Worm (Caenorhabditis elegans) whole organism, L1 larva: Measurements from ENCODE around the gene F59G1.4.

Source experiments
- C04F5.9 ChIP-seq: sonication (generic microtip); optimal IDR thresholded peaks from 2 replicates; lab custom pipeline; 2016; ENCODE audit warnings: missing genetic modification characterization, missing compliant biosample characterization
- C16A3.4 ChIP-seq: fragments of 150-350 bp; optimal IDR thresholded peaks from 2 replicates; lab custom pipeline; 2014; ENCODE audit warnings: missing biosample characterization, missing genetic modification characterization
- aha-1 ChIP-seq: fragments of 150-350 bp; optimal IDR thresholded peaks from 2 replicates; lab custom pipeline; 2014; ENCODE audit warnings: missing biosample characterization, missing genetic modification characterization
- aly-2 ChIP-seq: fragments of 150-350 bp; optimal IDR thresholded peaks from 2 replicates; lab custom pipeline; 2014; ENCODE audit warnings: missing biosample characterization, missing genetic modification characterization
- ceh-82 ChIP-seq, 3 experiments: fragments of 150-350 bp in 1 of 3; sonication (generic microtip) in 2 of 3; optimal IDR thresholded peaks; 2 replicates each; lab custom pipeline; 2014 to 2017; ENCODE audit warnings: missing biosample characterization in 3 of 3, missing genetic modification characterization in 3 of 3
- ceh-88 ChIP-seq: fragments of 200-800 bp; sonication (Bioruptor generic); IDR thresholded peaks from 2 replicates; pipeline ENCODE4 v1.3.6; 2022; ENCODE audit warnings: missing genetic modification characterization, missing compliant biosample characterization
- ceh-90 ChIP-seq: sonication (generic microtip); optimal IDR thresholded peaks from 2 replicates; lab custom pipeline; 2016; ENCODE audit warnings: missing genetic modification characterization, missing compliant biosample characterization
- ces-1 ChIP-seq: fragments of 150-350 bp; optimal IDR thresholded peaks from 2 replicates; lab custom pipeline; 2014; ENCODE audit warnings: missing biosample characterization, missing genetic modification reagents, missing genetic modification characterization
- dpl-1 ChIP-seq, 3 experiments: fragments of 150-350 bp in 2 of 3; sonication (generic microtip) in 1 of 3; optimal IDR thresholded peaks; 2 replicates each; lab custom pipeline; 2014 to 2017; ENCODE audit warnings: missing biosample characterization in 3 of 3, missing genetic modification characterization in 3 of 3, missing genetic modification reagents in 3 of 3
- efl-3 ChIP-seq: fragments of 200-800 bp; sonication (Bioruptor generic); optimal IDR thresholded peaks from 2 replicates; lab custom pipeline; 2018; ENCODE audit warnings: mild to moderate bottlenecking, missing genetic modification characterization, missing compliant biosample characterization
- egl-27 ChIP-seq, 2 experiments: fragments of 150-350 bp in 1 of 2; sonication (generic microtip); optimal IDR thresholded peaks; 3 replicates each; lab custom pipeline; 2017 to 2018; ENCODE audit warnings: missing biosample characterization in 2 of 2, missing genetic modification characterization in 2 of 2, missing genetic modification reagents in 2 of 2
- elt-2 ChIP-seq: sonication (generic microtip); optimal IDR thresholded peaks from 2 replicates; lab custom pipeline; 2016; ENCODE audit warnings: missing genetic modification characterization, mild to moderate bottlenecking, inconsistent platforms, missing compliant biosample characterization, missing genetic modification reagents
- elt-3 ChIP-seq, 6 experiments: fragments of 150-350 bp in 1 of 6; sonication (generic microtip); optimal IDR thresholded peaks; 2 replicates each; lab custom pipeline; 2017 to 2018; ENCODE audit warnings: missing biosample characterization in 6 of 6, missing genetic modification characterization in 6 of 6, inconsistent platforms in 1 of 6
- ets-5 ChIP-seq: fragments of 200-800 bp; sonication (Bioruptor generic); IDR thresholded peaks from 2 replicates; pipeline ENCODE4 v1.3.6; 2022; ENCODE audit warnings: missing genetic modification characterization, missing compliant biosample characterization
- fkh-4 ChIP-seq: sonication (generic microtip); optimal IDR thresholded peaks from 2 replicates; lab custom pipeline; 2016; ENCODE audit warnings: missing compliant biosample characterization, missing genetic modification characterization, borderline replicate concordance
- fkh-8 ChIP-seq: sonication (generic microtip); optimal IDR thresholded peaks from 2 replicates; lab custom pipeline; 2016; ENCODE audit warnings: mild to moderate bottlenecking, missing genetic modification characterization, missing compliant biosample characterization
- fos-1 ChIP-seq: fragments of 150-350 bp; optimal IDR thresholded peaks from 2 replicates; lab custom pipeline; 2014; ENCODE audit warnings: missing biosample characterization, missing genetic modification characterization
- grh-1 ChIP-seq: fragments of 200-800 bp; sonication (Bioruptor generic); IDR thresholded peaks from 2 replicates; pipeline ENCODE4 v1.3.6; 2022; ENCODE audit warnings: missing genetic modification reagents, missing genetic modification characterization, missing compliant biosample characterization
- jun-1 ChIP-seq: fragments of 150-350 bp; optimal IDR thresholded peaks from 2 replicates; lab custom pipeline; 2014; ENCODE audit warnings: missing biosample characterization, missing genetic modification reagents, missing genetic modification characterization
- lin-13 ChIP-seq: fragments of 150-350 bp; optimal IDR thresholded peaks from 2 replicates; lab custom pipeline; 2014; ENCODE audit warnings: missing biosample characterization, missing genetic modification reagents, missing genetic modification characterization
- lin-14 ChIP-seq: fragments of 200-800 bp; sonication (Bioruptor generic); optimal IDR thresholded peaks from 2 replicates; lab custom pipeline; 2018; ENCODE audit warnings: mild to moderate bottlenecking, missing genetic modification characterization, moderate library complexity, missing compliant biosample characterization
- lin-15B ChIP-seq: fragments of 150-350 bp; sonication (generic microtip); optimal IDR thresholded peaks from 3 replicates; lab custom pipeline; 2014; ENCODE audit warnings: missing biosample characterization, missing genetic modification characterization
- lin-39 ChIP-seq: fragments of 150-350 bp; optimal IDR thresholded peaks from 2 replicates; lab custom pipeline; 2014; ENCODE audit warnings: missing biosample characterization, missing genetic modification reagents, missing genetic modification characterization
- lir-3 ChIP-seq: sonication (generic microtip); optimal IDR thresholded peaks from 2 replicates; lab custom pipeline; 2016; ENCODE audit warnings: mild to moderate bottlenecking, missing genetic modification characterization, moderate library complexity, missing compliant biosample characterization; ENCODE audit not compliant: poor library complexity
- lsy-2 ChIP-seq, 2 experiments: fragments of 150-350 bp; optimal IDR thresholded peaks; 2 replicates each; lab custom pipeline; 2014; ENCODE audit warnings: missing biosample characterization in 2 of 2, missing genetic modification characterization in 2 of 2
- mab-9 ChIP-seq: fragments of 200-800 bp; sonication (Bioruptor generic); IDR thresholded peaks from 2 replicates; pipeline ENCODE4 v1.3.6; 2022; ENCODE audit warnings: missing genetic modification reagents, missing genetic modification characterization, missing compliant biosample characterization
- mdl-1 ChIP-seq, 2 experiments: fragments of 150-350 bp; optimal IDR thresholded peaks; 2 replicates each; lab custom pipeline; 2014 to 2017; ENCODE audit warnings: missing biosample characterization in 2 of 2, missing genetic modification characterization in 2 of 2, inconsistent platforms in 1 of 2
- mep-1 ChIP-seq: fragments of 150-350 bp; optimal IDR thresholded peaks from 2 replicates; lab custom pipeline; 2014; ENCODE audit warnings: missing biosample characterization, missing genetic modification characterization
- nhr-11 ChIP-seq: fragments of 150-350 bp; optimal IDR thresholded peaks from 2 replicates; lab custom pipeline; 2014; ENCODE audit warnings: missing biosample characterization, missing genetic modification characterization
- nhr-12 ChIP-seq: sonication (generic microtip); optimal IDR thresholded peaks from 2 replicates; lab custom pipeline; 2017; ENCODE audit warnings: missing biosample characterization, missing genetic modification characterization
- nhr-20 ChIP-seq: sonication (generic microtip); optimal IDR thresholded peaks from 2 replicates; lab custom pipeline; 2016; ENCODE audit warnings: mild to moderate bottlenecking, missing genetic modification characterization, missing compliant biosample characterization
- nhr-237 ChIP-seq: fragments of 150-350 bp; optimal IDR thresholded peaks from 2 replicates; lab custom pipeline; 2014; ENCODE audit warnings: missing biosample characterization, missing genetic modification characterization
- nhr-71 ChIP-seq: sonication (generic microtip); optimal IDR thresholded peaks from 2 replicates; lab custom pipeline; 2016; ENCODE audit warnings: mild to moderate bottlenecking, missing genetic modification characterization, moderate library complexity, missing compliant biosample characterization
- nhr-77 ChIP-seq: fragments of 150-350 bp; optimal IDR thresholded peaks from 2 replicates; lab custom pipeline; 2014; ENCODE audit warnings: missing biosample characterization, missing genetic modification characterization
- nhr-85 ChIP-seq: sonication (generic microtip); peaks from one replicate; lab custom pipeline; 2016; ENCODE audit warnings: missing genetic modification characterization, inconsistent platforms, missing compliant biosample characterization
- pag-3 ChIP-seq: sonication (generic microtip); optimal IDR thresholded peaks from 2 replicates; lab custom pipeline; 2017; ENCODE audit warnings: missing genetic modification characterization, mild to moderate bottlenecking, missing compliant biosample characterization, antibody characterized with exemption, borderline replicate concordance; ENCODE audit not compliant: insufficient read depth
- pax-3 ChIP-seq: fragments of 200-800 bp; sonication (Bioruptor generic); optimal IDR thresholded peaks from 2 replicates; lab custom pipeline; 2018; ENCODE audit warnings: mild to moderate bottlenecking, missing genetic modification characterization, moderate library complexity, missing compliant biosample characterization
- pqm-1 ChIP-seq: sonication (generic microtip); optimal IDR thresholded peaks from 3 replicates; lab custom pipeline; 2017; ENCODE audit warnings: missing biosample characterization, missing genetic modification characterization
- snu-23 ChIP-seq: sonication (generic microtip); optimal IDR thresholded peaks from 2 replicates; lab custom pipeline; 2016; ENCODE audit warnings: missing genetic modification characterization, missing compliant biosample characterization
- sox-4 ChIP-seq: sonication (generic microtip); optimal IDR thresholded peaks from 2 replicates; lab custom pipeline; 2016; ENCODE audit warnings: missing genetic modification characterization, missing compliant biosample characterization
- sup-37 ChIP-seq: fragments of 200-800 bp; sonication (Bioruptor generic); optimal IDR thresholded peaks from 2 replicates; lab custom pipeline; 2018; ENCODE audit warnings: mild to moderate bottlenecking, missing genetic modification characterization, missing compliant biosample characterization
- swsn-7 ChIP-seq: sonication (generic microtip); optimal IDR thresholded peaks from 2 replicates; lab custom pipeline; 2016; ENCODE audit warnings: missing genetic modification characterization, missing compliant biosample characterization
- unc-30 ChIP-seq: sonication (generic microtip); optimal IDR thresholded peaks from 2 replicates; lab custom pipeline; 2017; ENCODE audit warnings: missing biosample characterization, missing genetic modification characterization
- unc-86 ChIP-seq: sonication (generic microtip); optimal IDR thresholded peaks from 2 replicates; lab custom pipeline; 2016; ENCODE audit warnings: missing genetic modification characterization, missing compliant biosample characterization
- vab-15 ChIP-seq: sonication (generic microtip); optimal IDR thresholded peaks from 2 replicates; lab custom pipeline; 2017; ENCODE audit warnings: missing genotype, mild to moderate bottlenecking, missing genetic modification characterization, missing compliant biosample characterization
- zag-1 ChIP-seq: fragments of 150-350 bp; optimal IDR thresholded peaks from 2 replicates; lab custom pipeline; 2014; ENCODE audit warnings: missing biosample characterization, missing genetic modification characterization
- ztf-11 ChIP-seq, 2 experiments: sonication (generic microtip); optimal IDR thresholded peaks; 2 replicates each; lab custom pipeline; 2016 to 2017; ENCODE audit warnings: missing genetic modification characterization in 2 of 2, missing biosample characterization in 1 of 2, missing compliant biosample characterization in 1 of 2
- ztf-4 ChIP-seq: fragments of 150-350 bp; optimal IDR thresholded peaks from 2 replicates; lab custom pipeline; 2014; ENCODE audit warnings: missing biosample characterization, missing genetic modification characterization

Gene F59G1.4

DNA sequence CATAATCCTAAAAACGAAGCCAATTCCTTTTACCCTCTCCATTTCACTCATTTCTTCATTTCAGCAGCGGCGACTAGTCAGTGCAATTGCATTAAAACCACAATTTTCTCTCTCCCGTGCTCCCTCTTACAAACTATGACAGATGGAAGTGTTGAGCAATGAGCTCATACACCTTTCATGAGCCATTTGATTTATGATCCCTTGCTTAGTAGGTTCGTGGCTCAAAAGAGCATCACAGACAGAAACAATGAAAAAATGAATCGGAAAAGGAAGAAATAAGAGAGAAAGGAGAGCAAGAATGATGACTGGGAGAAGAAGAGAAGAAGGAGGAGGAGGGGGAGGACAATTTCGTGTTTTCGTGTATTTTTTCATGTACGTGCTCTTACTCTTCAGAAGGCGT lies 24.5 kb upstream of the F59G1.4 start (continued):
- no peak for TF ChIP-seq pag-3 (tag; lab: Kevin White, UChicago)
- TF ChIP-seq ceh-88 (GFP tag; lab: Robert Waterston, UW): no peak
- no peak for TF ChIP-seq lin-15B (tag; lab: Kevin White, UChicago)
- TF ChIP-seq nhr-237 (tag; lab: Kevin White, UChicago): no peak
- no peak for TF ChIP-seq nhr-12 (tag; lab: Kevin White, UChicago)
- TF ChIP-seq efl-3 (GFP tag; lab: Kevin White, UChicago): no peak
- TF ChIP-seq, all 84 proteins: peak for 4

ce11 chrII:5872414-5872813 lies 23.6 kb upstream of the F59G1.4 start:
- no peak for TF ChIP-seq lin-15B (tag; lab: Kevin White, UChicago)
- TF ChIP-seq unc-30: no peak
- no peak for TF ChIP-seq ztf-11 (tag; optimal IDR thresholded peaks at IDR 0.05; lab: Kevin White, UChicago)
- no peak for TF ChIP-seq snu-23 (GFP tag; lab: Kevin White, UChicago)
- no peak for TF ChIP-seq ces-1 (GFP tag; lab: Kevin White, UChicago)
- peak; percentile 51 for TF ChIP-seq elt-2
- TF ChIP-seq ceh-90 (tag; lab: Kevin White, UChicago): no peak

ce11 chrII:5873564-5874070 lies 22.4 kb upstream of the F59G1.4 start, which contains the start of gene tex-2:
Gene tex-2 (minus strand): TSS chrII:5873614.
- TF ChIP-seq ztf-4 (tag; lab: Kevin White, UChicago) (no peak), nhr-85 (no peak), swsn-7 (tag; lab: Kevin White, UChicago) (no peak), grh-1 (GFP tag; lab: Robert Waterston, UW) (no peak), nhr-20 (tag; lab: Kevin White, UChicago) (peak; percentile 41), nhr-71 (tag; lab: Kevin White, UChicago) (peak; percentile 31), pax-3 (tag; lab: Kevin White, UChicago) (no peak), sup-37 (GFP tag; lab: Kevin White, UChicago) (no peak), aly-2 (tag; lab: Kevin White, UChicago) (no peak), pqm-1 (tag; lab: Kevin White, UChicago) (no peak), aha-1 (tag; lab: Kevin White, UChicago) (no peak), zag-1 (no peak), snu-23 (GFP tag; lab: Kevin White, UChicago) (peak; percentile 22), ets-5 (no peak), sox-4 (tag; lab: Kevin White, UChicago) (no peak), nhr-77 (tag; lab: Kevin White, UChicago) (no peak), lin-39 (no peak), ceh-90 (tag; lab: Kevin White, UChicago) (no peak), mep-1 (tag; lab: Kevin White, UChicago) (no peak), vab-15 (no peak), fkh-8 (tag; lab: Kevin White, UChicago) (no peak), lir-3 (tag; lab: Kevin White, UChicago) (no peak), efl-3 (GFP tag; lab: Kevin White, UChicago) (no peak), C16A3.4 (tag; lab: Kevin White, UChicago) (no peak), jun-1 (tag; lab: Kevin White, UChicago) (peak; percentile 27), lin-14 (GFP tag; lab: Kevin White, UChicago) (peak; percentile 62), mab-9 (GFP tag; lab: Robert Waterston, UW) (no peak), mdl-1 (tag; optimal IDR thresholded peaks at IDR 0.05; lab: Kevin White, UChicago) (no peak), fos-1 (tag; lab: Kevin White, UChicago) (no peak), C04F5.9 (tag; lab: Kevin White, UChicago) (no peak), dpl-1 (GFP tag; optimal IDR thresholded peaks at IDR 0.05; lab: Kevin White, UChicago) (peak in 2 of 3 experiments; percentile 3 to 14), lsy-2 (tag; optimal IDR thresholded peaks at IDR 0.05; lab: Kevin White, UChicago) (peak; percentile 7 to 22), ceh-82 (tag; optimal IDR thresholded peaks at IDR 0.05; lab: Kevin White, UChicago) (peak in 2 of 3 experiments; percentile 24), fkh-4 (tag; lab: Kevin White, UChicago) (no peak), lin-13 (GFP tag; lab: Kevin White, UChicago) (peak; percentile 48), elt-3 (tag; optimal IDR thresholded peaks at IDR 0.05; lab: Kevin White, UChicago) (no peak), unc-86 (tag; lab: Kevin White, UChicago) (peak; percentile 4), egl-27 (tag; optimal IDR thresholded peaks at IDR 0.05; lab: Kevin White, UChicago) (no peak), nhr-11 (tag; lab: Kevin White, UChicago) (no peak)
